Worm (Caenorhabditis elegans): Measurements from ENCODE around the gene Y41C4A.9.

DNA sequence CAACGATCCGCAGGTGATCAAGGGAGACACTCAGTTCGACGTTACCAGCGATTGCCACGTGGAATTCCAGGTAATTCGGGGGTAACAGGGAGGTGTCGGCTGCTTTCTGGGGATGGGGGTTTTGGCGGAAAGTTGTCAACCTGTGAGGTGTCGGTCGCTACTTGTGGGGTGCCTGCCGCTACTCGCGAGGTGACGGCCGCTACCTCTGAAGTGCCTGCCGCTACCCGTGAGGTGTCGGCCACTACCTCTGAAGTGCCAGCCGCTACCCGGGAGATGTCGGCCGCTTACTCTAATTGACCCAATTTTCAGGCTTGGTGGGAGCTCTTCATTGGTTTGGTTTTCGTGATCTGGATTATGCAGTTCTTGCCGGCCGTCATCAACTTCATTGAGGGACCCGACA lies 12.4 kb upstream of the Y41C4A.9 start:
- no peak for TF ChIP-seq lin-40 (tag; optimal IDR thresholded peaks at IDR 0.05)
- TF ChIP-seq unc-62 (GFP tag; optimal IDR thresholded peaks at IDR 0.05), result no peak
- TF ChIP-seq ztf-25 (GFP tag; IDR thresholded peaks at IDR 0.05), result no peak
- TF ChIP-seq hlh-26 (GFP tag; conservative IDR thresholded peaks at IDR 0.05), result no peak
- no peak for TF ChIP-seq ztf-28 (GFP tag; IDR thresholded peaks at IDR 0.05)
- no peak for TF ChIP-seq lag-1 (GFP tag; IDR thresholded peaks at IDR 0.05)
- TF ChIP-seq nhr-27 (tag; optimal IDR thresholded peaks at IDR 0.05), result no peak
- TF ChIP-seq lir-1 (GFP tag; conservative IDR thresholded peaks at IDR 0.05), result no peak
- no peak for TF ChIP-seq dpff-1 (tag; optimal IDR thresholded peaks at IDR 0.05)
- no peak for TF ChIP-seq mes-4 (tag; optimal IDR thresholded peaks at IDR 0.05)
- no peak for TF ChIP-seq him-1 (tag; optimal IDR thresholded peaks at IDR 0.05)

Data from whole organism, young adult.